Worm (Caenorhabditis elegans) whole organism, midembryonic: ENCODE measurements around the gene lect-2.

Source experiments
- flt-1 ChIP-seq: fragments of 200-800 bp; sonication (Bioruptor generic); IDR thresholded peaks from 2 replicates; pipeline ENCODE4 v1.3.6; 2022; ENCODE audit warnings: missing genetic modification characterization, missing compliant biosample characterization
- med-1 ChIP-seq: sonication (generic microtip); optimal IDR thresholded peaks from 2 replicates; lab custom pipeline; 2017; ENCODE audit warnings: missing genetic modification characterization, mild to moderate bottlenecking, missing compliant biosample characterization, antibody characterized with exemption, missing genetic modification reagents; ENCODE audit not compliant: insufficient read depth
- ref-1 ChIP-seq: fragments of 200-800 bp; sonication (Bioruptor generic); conservative IDR thresholded peaks from 2 replicates; pipeline ENCODE4 v1.3.6; 2022; ENCODE audit warnings: missing genetic modification reagents, missing genetic modification characterization, missing compliant biosample characterization
- tab-1 ChIP-seq: fragments of 200-800 bp; sonication (Bioruptor generic); IDR thresholded peaks from 2 replicates; pipeline ENCODE4 v1.3.6; 2022; ENCODE audit warnings: missing genetic modification characterization, missing compliant biosample characterization

DNA sequence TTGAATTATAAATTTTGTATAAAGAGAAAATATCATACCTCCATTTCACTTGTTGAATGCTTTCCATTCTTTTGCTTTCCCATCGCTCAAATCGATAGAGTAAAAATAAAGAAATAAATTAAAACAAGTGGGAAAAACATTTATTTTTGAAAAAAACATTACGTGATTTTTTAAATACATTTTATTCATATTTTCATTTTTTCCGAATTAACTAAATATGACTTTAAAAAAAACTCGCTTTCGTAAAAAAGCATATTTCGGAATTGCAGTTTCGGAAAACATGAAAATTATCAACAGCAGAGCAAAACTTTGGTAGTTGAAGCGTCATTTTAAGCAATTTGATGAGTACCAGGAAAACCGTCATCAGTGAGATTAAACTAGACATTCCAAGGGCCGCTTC lies 9.0 kb downstream of the lect-2 start, which contains the start of gene K05F1.8:
- TF ChIP-seq med-1 (GFP tag; lab: Kevin White, UChicago) (no peak), ref-1 (GFP tag; lab: Robert Waterston, UW) (no peak), tab-1 (GFP tag; lab: Robert Waterston, UW) (no peak), flt-1 (no peak)
